Fruit fly (Drosophila melanogaster) S2 (cell line): ENCODE measurements around the gene grnd.

Experiments used
- CG8478 ChIP-seq: fragments of >200 bp; optimal IDR thresholded peaks from 2 replicates; lab custom pipeline; 2018
- CTCF ChIP-seq, 2 experiments: fragments of >200 bp; optimal IDR thresholded peaks; 2 replicates each; lab custom pipeline; 2018

grnd gene

DNA sequence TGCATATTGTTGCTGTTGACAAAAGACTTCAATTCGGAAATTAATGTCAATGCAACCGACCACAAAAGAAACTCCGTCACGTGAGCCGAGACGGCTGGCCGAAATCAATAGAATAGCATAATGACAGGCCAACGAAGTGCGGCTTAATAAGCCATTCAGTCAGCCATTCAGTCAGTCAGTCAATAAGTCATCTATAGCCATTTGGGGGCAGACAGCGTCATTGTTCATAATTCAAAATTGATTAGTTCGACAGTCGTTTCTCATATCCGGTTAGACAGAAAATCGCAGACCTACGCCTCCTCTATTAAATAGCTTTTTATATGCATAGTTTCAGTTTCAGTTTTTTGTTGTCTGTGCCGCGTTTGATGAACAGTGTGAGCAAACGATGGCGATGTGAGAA lies 40.8 kb downstream of the grnd start:
- TF ChIP-seq CG8478 (lab: Kevin White, UChicago) (no peak), CTCF (optimal IDR thresholded peaks at IDR 0.05; lab: Kevin White, UChicago) (no peak)
